Worm (Caenorhabditis elegans) whole organism, L1 larva: Measurements from ENCODE around the gene dhs-31.

ENCODE experiments used
- C04F5.9 ChIP-seq: sonication (generic microtip); optimal IDR thresholded peaks from 2 replicates; lab custom pipeline; 2016; ENCODE audit warnings: missing genetic modification characterization, missing compliant biosample characterization
- alr-1 ChIP-seq: fragments of 200-800 bp; sonication (Bioruptor generic); optimal IDR thresholded peaks from 2 replicates; lab custom pipeline; 2018; ENCODE audit warnings: borderline replicate concordance, mild to moderate bottlenecking, missing genetic modification characterization, missing compliant biosample characterization
- blmp-1 ChIP-seq: fragments of 150-350 bp; optimal IDR thresholded peaks from 2 replicates; lab custom pipeline; 2014; ENCODE audit warnings: missing biosample characterization, missing genetic modification characterization
- ceh-63 ChIP-seq: fragments of 200-800 bp; sonication (Bioruptor generic); optimal IDR thresholded peaks from 2 replicates; lab custom pipeline; 2018; ENCODE audit warnings: mild to moderate bottlenecking, missing genetic modification characterization, missing compliant biosample characterization
- ceh-88 ChIP-seq: fragments of 200-800 bp; sonication (Bioruptor generic); IDR thresholded peaks from 2 replicates; pipeline ENCODE4 v1.3.6; 2022; ENCODE audit warnings: missing genetic modification characterization, missing compliant biosample characterization
- ceh-90 ChIP-seq: sonication (generic microtip); optimal IDR thresholded peaks from 2 replicates; lab custom pipeline; 2016; ENCODE audit warnings: missing genetic modification characterization, missing compliant biosample characterization
- ces-1 ChIP-seq: fragments of 150-350 bp; optimal IDR thresholded peaks from 2 replicates; lab custom pipeline; 2014; ENCODE audit warnings: missing biosample characterization, missing genetic modification reagents, missing genetic modification characterization
- dpl-1 ChIP-seq, 3 experiments: fragments of 150-350 bp in 2 of 3; sonication (generic microtip) in 1 of 3; optimal IDR thresholded peaks; 2 replicates each; lab custom pipeline; 2014 to 2017; ENCODE audit warnings: missing biosample characterization in 3 of 3, missing genetic modification characterization in 3 of 3, missing genetic modification reagents in 3 of 3
- dsc-1 ChIP-seq: sonication (generic microtip); optimal IDR thresholded peaks from 2 replicates; lab custom pipeline; 2016; ENCODE audit warnings: mild to moderate bottlenecking, missing genetic modification characterization, missing compliant biosample characterization
- efl-1 ChIP-seq, 4 experiments: fragments of 150-350 bp; optimal IDR thresholded peaks in 3 of 4; peaks in 1 of 4; 1 replicate in 1 of 4; 2 replicates in 3 of 4; lab custom pipeline; 2014; ENCODE audit warnings: missing biosample characterization in 2 of 4, missing genetic modification characterization in 2 of 4, missing genetic modification reagents in 2 of 4
- ets-5 ChIP-seq: fragments of 200-800 bp; sonication (Bioruptor generic); IDR thresholded peaks from 2 replicates; pipeline ENCODE4 v1.3.6; 2022; ENCODE audit warnings: missing genetic modification characterization, missing compliant biosample characterization
- fkh-8 ChIP-seq: sonication (generic microtip); optimal IDR thresholded peaks from 2 replicates; lab custom pipeline; 2016; ENCODE audit warnings: mild to moderate bottlenecking, missing genetic modification characterization, missing compliant biosample characterization
- grh-1 ChIP-seq: fragments of 200-800 bp; sonication (Bioruptor generic); IDR thresholded peaks from 2 replicates; pipeline ENCODE4 v1.3.6; 2022; ENCODE audit warnings: missing genetic modification reagents, missing genetic modification characterization, missing compliant biosample characterization
- hlh-4 ChIP-seq: sonication (generic microtip); optimal IDR thresholded peaks from 2 replicates; lab custom pipeline; 2016; ENCODE audit warnings: mild to moderate bottlenecking, missing genetic modification characterization, missing compliant biosample characterization
- isw-1 ChIP-seq: fragments of 200-800 bp; sonication (Bioruptor generic); IDR thresholded peaks from 2 replicates; pipeline ENCODE4 v1.3.6; 2022; ENCODE audit warnings: missing genetic modification characterization, missing compliant biosample characterization
- jun-1 ChIP-seq: fragments of 150-350 bp; optimal IDR thresholded peaks from 2 replicates; lab custom pipeline; 2014; ENCODE audit warnings: missing biosample characterization, missing genetic modification reagents, missing genetic modification characterization
- lin-14 ChIP-seq: fragments of 200-800 bp; sonication (Bioruptor generic); optimal IDR thresholded peaks from 2 replicates; lab custom pipeline; 2018; ENCODE audit warnings: mild to moderate bottlenecking, missing genetic modification characterization, moderate library complexity, missing compliant biosample characterization
- lin-15B ChIP-seq: fragments of 150-350 bp; sonication (generic microtip); optimal IDR thresholded peaks from 3 replicates; lab custom pipeline; 2014; ENCODE audit warnings: missing biosample characterization, missing genetic modification characterization
- lin-35 ChIP-seq, 2 experiments: fragments of 150-350 bp; optimal IDR thresholded peaks; 2 replicates each; lab custom pipeline; 2014; ENCODE audit warnings: missing biosample characterization in 2 of 2, missing genetic modification characterization in 2 of 2, missing genetic modification reagents in 2 of 2
- lin-39 ChIP-seq: fragments of 150-350 bp; optimal IDR thresholded peaks from 2 replicates; lab custom pipeline; 2014; ENCODE audit warnings: missing biosample characterization, missing genetic modification reagents, missing genetic modification characterization
- lir-3 ChIP-seq: sonication (generic microtip); optimal IDR thresholded peaks from 2 replicates; lab custom pipeline; 2016; ENCODE audit warnings: mild to moderate bottlenecking, missing genetic modification characterization, moderate library complexity, missing compliant biosample characterization; ENCODE audit not compliant: poor library complexity
- lsy-2 ChIP-seq, 2 experiments: fragments of 150-350 bp; optimal IDR thresholded peaks; 2 replicates each; lab custom pipeline; 2014; ENCODE audit warnings: missing biosample characterization in 2 of 2, missing genetic modification characterization in 2 of 2
- mdl-1 ChIP-seq, 2 experiments: fragments of 150-350 bp; optimal IDR thresholded peaks; 2 replicates each; lab custom pipeline; 2014 to 2017; ENCODE audit warnings: missing biosample characterization in 2 of 2, missing genetic modification characterization in 2 of 2, inconsistent platforms in 1 of 2
- nhr-12 ChIP-seq: sonication (generic microtip); optimal IDR thresholded peaks from 2 replicates; lab custom pipeline; 2017; ENCODE audit warnings: missing biosample characterization, missing genetic modification characterization
- nhr-20 ChIP-seq: sonication (generic microtip); optimal IDR thresholded peaks from 2 replicates; lab custom pipeline; 2016; ENCODE audit warnings: mild to moderate bottlenecking, missing genetic modification characterization, missing compliant biosample characterization
- nhr-237 ChIP-seq: fragments of 150-350 bp; optimal IDR thresholded peaks from 2 replicates; lab custom pipeline; 2014; ENCODE audit warnings: missing biosample characterization, missing genetic modification characterization
- nhr-47 ChIP-seq: sonication (generic microtip); optimal IDR thresholded peaks from 2 replicates; lab custom pipeline; 2016; ENCODE audit warnings: mild to moderate bottlenecking, missing genetic modification characterization, moderate library complexity, missing compliant biosample characterization
- nhr-71 ChIP-seq: sonication (generic microtip); optimal IDR thresholded peaks from 2 replicates; lab custom pipeline; 2016; ENCODE audit warnings: mild to moderate bottlenecking, missing genetic modification characterization, moderate library complexity, missing compliant biosample characterization
- nhr-77 ChIP-seq: fragments of 150-350 bp; optimal IDR thresholded peaks from 2 replicates; lab custom pipeline; 2014; ENCODE audit warnings: missing biosample characterization, missing genetic modification characterization
- nhr-85 ChIP-seq: sonication (generic microtip); peaks from one replicate; lab custom pipeline; 2016; ENCODE audit warnings: missing genetic modification characterization, inconsistent platforms, missing compliant biosample characterization
- nhr-90 ChIP-seq: sonication (generic microtip); optimal IDR thresholded peaks from 2 replicates; lab custom pipeline; 2016; ENCODE audit warnings: mild to moderate bottlenecking, missing genetic modification characterization, missing compliant biosample characterization; ENCODE audit not compliant: poor library complexity
- pag-3 ChIP-seq: sonication (generic microtip); optimal IDR thresholded peaks from 2 replicates; lab custom pipeline; 2017; ENCODE audit warnings: missing genetic modification characterization, mild to moderate bottlenecking, missing compliant biosample characterization, antibody characterized with exemption, borderline replicate concordance; ENCODE audit not compliant: insufficient read depth
- pqm-1 ChIP-seq: sonication (generic microtip); optimal IDR thresholded peaks from 3 replicates; lab custom pipeline; 2017; ENCODE audit warnings: missing biosample characterization, missing genetic modification characterization
- snpc-4 ChIP-seq: fragments of 150-350 bp; optimal IDR thresholded peaks from 2 replicates; lab custom pipeline; 2014; ENCODE audit warnings: missing biosample characterization, missing genetic modification characterization
- snu-23 ChIP-seq: sonication (generic microtip); optimal IDR thresholded peaks from 2 replicates; lab custom pipeline; 2016; ENCODE audit warnings: missing genetic modification characterization, missing compliant biosample characterization
- sptf-1 ChIP-seq: fragments of 150-350 bp; optimal IDR thresholded peaks from 2 replicates; lab custom pipeline; 2014; ENCODE audit warnings: missing biosample characterization, missing genetic modification characterization
- tbx-2 ChIP-seq: sonication (generic microtip); optimal IDR thresholded peaks from 2 replicates; lab custom pipeline; 2016; ENCODE audit warnings: missing genetic modification characterization, missing compliant biosample characterization
- tlp-1 ChIP-seq: fragments of 150-350 bp; optimal IDR thresholded peaks from 2 replicates; lab custom pipeline; 2014; ENCODE audit warnings: missing biosample characterization, missing genetic modification characterization
- unc-98 ChIP-seq: fragments of 200-800 bp; sonication (Bioruptor generic); IDR thresholded peaks from 2 replicates; pipeline ENCODE4 v1.3.6; 2022; ENCODE audit warnings: missing genetic modification characterization, missing compliant biosample characterization
- vab-15 ChIP-seq: sonication (generic microtip); optimal IDR thresholded peaks from 2 replicates; lab custom pipeline; 2017; ENCODE audit warnings: missing genotype, mild to moderate bottlenecking, missing genetic modification characterization, missing compliant biosample characterization
- xbp-1 ChIP-seq: sonication (generic microtip); optimal IDR thresholded peaks from 2 replicates; lab custom pipeline; 2016; ENCODE audit warnings: missing genetic modification characterization, missing compliant biosample characterization
- ztf-11 ChIP-seq, 2 experiments: sonication (generic microtip); optimal IDR thresholded peaks; 2 replicates each; lab custom pipeline; 2016 to 2017; ENCODE audit warnings: missing genetic modification characterization in 2 of 2, missing biosample characterization in 1 of 2, missing compliant biosample characterization in 1 of 2
- ztf-4 ChIP-seq: fragments of 150-350 bp; optimal IDR thresholded peaks from 2 replicates; lab custom pipeline; 2014; ENCODE audit warnings: missing biosample characterization, missing genetic modification characterization

dhs-31 gene

DNA sequence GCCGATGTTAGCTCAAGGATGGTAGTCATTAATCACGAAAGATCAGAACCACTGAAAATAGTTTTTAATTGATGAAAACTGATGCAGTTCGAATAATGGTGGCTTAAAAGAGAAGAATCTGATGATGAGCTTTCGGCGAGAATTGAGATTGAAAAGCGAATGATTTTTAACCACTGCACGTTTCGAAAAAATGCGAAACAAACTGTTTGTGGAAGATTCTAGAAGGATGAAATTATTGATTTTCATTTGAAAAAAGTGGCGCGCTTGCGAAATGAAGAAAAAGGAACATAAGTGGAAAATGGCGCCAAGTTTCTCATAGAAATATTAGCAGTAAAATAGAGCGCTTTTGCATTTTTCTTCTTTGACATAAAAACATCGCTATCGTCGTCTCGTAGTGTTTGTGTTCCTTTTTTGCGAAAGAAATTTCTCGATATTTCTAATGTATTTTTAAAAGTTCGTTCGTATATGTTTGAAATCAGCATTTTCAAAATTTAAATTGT lies 45.8 kb downstream of the dhs-31 start, which contains the start of gene uba-1:
uba-1 (minus strand) TSS at position 51 of the 500 bp plus-strand sequence.
- peak; percentile 52 for TF ChIP-seq ztf-4 (tag; lab: Kevin White, UChicago)
- TF ChIP-seq nhr-12, result no peak
- TF ChIP-seq jun-1, result no peak
- no peak for TF ChIP-seq mdl-1 (tag; optimal IDR thresholded peaks at IDR 0.05; lab: Kevin White, UChicago)
- TF ChIP-seq tlp-1, result no peak
- TF ChIP-seq ets-5 (GFP tag; lab: Robert Waterston, UW), result no peak
- TF ChIP-seq lin-39 (tag; lab: Kevin White, UChicago), result no peak
- no peak for TF ChIP-seq grh-1
- TF ChIP-seq tbx-2, result peak; percentile 22
- TF ChIP-seq lin-35 (GFP tag; optimal IDR thresholded peaks at IDR 0.05; lab: Kevin White, UChicago), result peak in 1 of 2 experiments; percentile 48
- peak; percentile 60 for TF ChIP-seq nhr-85 (tag; lab: Kevin White, UChicago)
- TF ChIP-seq lin-14, result peak; percentile 9
- TF ChIP-seq unc-98, result no peak
- TF ChIP-seq nhr-77, result no peak
- peak; percentile 25 for TF ChIP-seq nhr-71 (tag; lab: Kevin White, UChicago)
- TF ChIP-seq xbp-1, result peak; percentile 8
- no peak for TF ChIP-seq blmp-1
- no peak for TF ChIP-seq ztf-11 (tag; optimal IDR thresholded peaks at IDR 0.05; lab: Kevin White, UChicago)
- TF ChIP-seq ceh-63 (GFP tag; lab: Kevin White, UChicago), result no peak
- no peak for TF ChIP-seq dsc-1 (tag; lab: Kevin White, UChicago)
- TF ChIP-seq efl-1 (optimal IDR thresholded peaks at IDR 0.05; lab: Kevin White, UChicago), result peak in 1 of 2 experiments; percentile 23
- peak in 1 of 2 experiments; percentile 82 for TF ChIP-seq efl-1 (GFP tag; optimal IDR thresholded peaks at IDR 0.05 in 1 of 2; lab: Kevin White, UChicago)
- TF ChIP-seq nhr-237 (tag; lab: Kevin White, UChicago), result no peak
- TF ChIP-seq lir-3 (tag; lab: Kevin White, UChicago), result no peak
- TF ChIP-seq vab-15, result no peak
- no peak for TF ChIP-seq pqm-1 (tag; lab: Kevin White, UChicago)
- TF ChIP-seq pag-3, result no peak
- no peak for TF ChIP-seq fkh-8 (tag; lab: Kevin White, UChicago)
- no peak for TF ChIP-seq lin-15B (tag; lab: Kevin White, UChicago)
- peak; percentile 22 for TF ChIP-seq nhr-20 (tag; lab: Kevin White, UChicago)
- peak in 1 of 3 experiments; percentile 51 for TF ChIP-seq dpl-1 (GFP tag; optimal IDR thresholded peaks at IDR 0.05; lab: Kevin White, UChicago)
- TF ChIP-seq ces-1 (GFP tag; lab: Kevin White, UChicago), result no peak
- no peak for TF ChIP-seq ceh-88 (GFP tag; lab: Robert Waterston, UW)
- no peak for TF ChIP-seq sptf-1 (tag; lab: Kevin White, UChicago)
- TF ChIP-seq ceh-90, result no peak
- TF ChIP-seq lsy-2 (tag; optimal IDR thresholded peaks at IDR 0.05; lab: Kevin White, UChicago), result peak in 1 of 2 experiments; percentile 26
- TF ChIP-seq snpc-4 (tag; lab: Kevin White, UChicago), result no peak
- TF ChIP-seq isw-1 (GFP tag; lab: Robert Waterston, UW), result no peak
- peak; percentile 13 for TF ChIP-seq nhr-47
- no peak for TF ChIP-seq snu-23
- no peak for TF ChIP-seq hlh-4 (tag; lab: Kevin White, UChicago)
- TF ChIP-seq nhr-90 (tag; lab: Kevin White, UChicago), result peak; percentile 28
- TF ChIP-seq alr-1 (tag; lab: Kevin White, UChicago), result no peak
- no peak for TF ChIP-seq C04F5.9
